Worm (Caenorhabditis elegans) whole organism, young adult: ENCODE data around the gene F40G12.4.
A peak's percentile ranks its signal among the peaks of the same experiment; 100 is the strongest.

Experiments used
- C06A6.2 ChIP-seq: fragments of 200-800 bp; sonication (Bioruptor generic); conservative IDR thresholded peaks from 2 replicates; pipeline ENCODE4 v1.3.6; 2022; ENCODE audit warnings: missing genetic modification characterization, missing compliant biosample characterization
- D2030.7 ChIP-seq: fragments of 200-800 bp; sonication (Bioruptor generic); IDR thresholded peaks from 2 replicates; pipeline ENCODE4 v1.3.6; 2022; ENCODE audit warnings: missing genetic modification reagents, missing genetic modification characterization, missing compliant biosample characterization
- F10E7.11 ChIP-seq: sonication (generic microtip); optimal IDR thresholded peaks from 2 replicates; lab custom pipeline; 2017; ENCODE audit warnings: mild to moderate bottlenecking, missing genetic modification characterization, moderate library complexity, missing compliant biosample characterization
- F37B4.10 ChIP-seq: fragments of 200-800 bp; sonication (Bioruptor generic); IDR thresholded peaks from 2 replicates; pipeline ENCODE4 v1.3.6; 2022; ENCODE audit warnings: missing genetic modification characterization, missing compliant biosample characterization
- F49E8.2 ChIP-seq: sonication (generic microtip); optimal IDR thresholded peaks from 3 replicates; lab custom pipeline; 2017; ENCODE audit warnings: missing genetic modification characterization, mild to moderate bottlenecking, missing compliant biosample characterization, antibody characterized with exemption, moderate library complexity; ENCODE audit not compliant: insufficient read depth
- F57A8.1 ChIP-seq: fragments of 200-800 bp; sonication (Bioruptor generic); optimal IDR thresholded peaks from 2 replicates; lab custom pipeline; 2018; ENCODE audit warnings: mild to moderate bottlenecking, missing genetic modification characterization, moderate library complexity, missing compliant biosample characterization
- Y53F4B.3 ChIP-seq: fragments of 200-800 bp; sonication (Bioruptor generic); IDR thresholded peaks from 2 replicates; pipeline ENCODE4 v1.3.6; 2022; ENCODE audit warnings: missing genetic modification reagents, missing genetic modification characterization, missing compliant biosample characterization
- Y53G8AR.9 ChIP-seq: fragments of 200-800 bp; sonication (Bioruptor generic); conservative IDR thresholded peaks from 2 replicates; pipeline ENCODE4 v1.3.6; 2022; ENCODE audit warnings: missing genetic modification reagents, missing genetic modification characterization, missing compliant biosample characterization
- Y67H2A.10 ChIP-seq: fragments of 200-800 bp; sonication (Bioruptor generic); conservative IDR thresholded peaks from 2 replicates; pipeline ENCODE4 v1.3.6; 2022; ENCODE audit warnings: missing genetic modification reagents, missing genetic modification characterization, missing compliant biosample characterization
- aptf-3 ChIP-seq: fragments of 200-800 bp; sonication (Bioruptor generic); IDR thresholded peaks from 2 replicates; pipeline ENCODE4 v1.3.6; 2022; ENCODE audit warnings: missing genetic modification characterization, missing compliant biosample characterization
- bed-1 ChIP-seq: fragments of 200-800 bp; sonication (Bioruptor generic); IDR thresholded peaks from 2 replicates; pipeline ENCODE4 v1.3.6; 2022; ENCODE audit warnings: missing genetic modification reagents, missing genetic modification characterization, missing compliant biosample characterization
- bed-2 ChIP-seq: fragments of 200-800 bp; sonication (Bioruptor generic); IDR thresholded peaks from 2 replicates; pipeline ENCODE4 v1.3.6; 2022; ENCODE audit warnings: missing genetic modification reagents, missing genetic modification characterization, missing compliant biosample characterization
- ceh-40 ChIP-seq: fragments of 200-800 bp; sonication (Bioruptor generic); IDR thresholded peaks from 2 replicates; pipeline ENCODE4 v1.3.6; 2022; ENCODE audit warnings: missing genetic modification characterization, missing compliant biosample characterization
- ceh-58 ChIP-seq: fragments of 200-800 bp; sonication (Bioruptor generic); IDR thresholded peaks from 2 replicates; pipeline ENCODE4 v1.3.6; 2022; ENCODE audit warnings: missing genetic modification characterization, missing compliant biosample characterization
- chd-7 ChIP-seq: sonication (generic microtip); optimal IDR thresholded peaks from 2 replicates; lab custom pipeline; 2016; ENCODE audit warnings: mild to moderate bottlenecking, missing genetic modification characterization, moderate library complexity, missing compliant biosample characterization
- die-1 ChIP-seq: sonication (generic microtip); optimal IDR thresholded peaks from 2 replicates; lab custom pipeline; 2016; ENCODE audit warnings: missing genotype, mild to moderate bottlenecking, missing genetic modification characterization, missing compliant biosample characterization
- efl-1 ChIP-seq: fragments of 150-350 bp; optimal IDR thresholded peaks from 2 replicates; lab custom pipeline; 2014; ENCODE audit warnings: missing biosample characterization, missing genetic modification reagents, missing genetic modification characterization
- him-1 ChIP-seq: sonication (generic microtip); optimal IDR thresholded peaks from 2 replicates; lab custom pipeline; 2016; ENCODE audit warnings: missing genotype, missing genetic modification reagents, missing genetic modification characterization, missing compliant biosample characterization
- hlh-12 ChIP-seq: sonication (generic microtip); optimal IDR thresholded peaks from 2 replicates; lab custom pipeline; 2016; ENCODE audit warnings: missing genetic modification characterization, missing compliant biosample characterization
- hmg-1.2 ChIP-seq: fragments of 200-800 bp; sonication (Bioruptor generic); IDR thresholded peaks from 2 replicates; pipeline ENCODE4 v1.3.6; 2022; ENCODE audit warnings: missing genetic modification reagents, missing genetic modification characterization, missing compliant biosample characterization
- hmg-20 ChIP-seq: fragments of 200-800 bp; sonication (Bioruptor generic); IDR thresholded peaks from 2 replicates; pipeline ENCODE4 v1.3.6; 2022; ENCODE audit warnings: missing genetic modification reagents, missing genetic modification characterization, missing compliant biosample characterization
- hrde-1 ChIP-seq: sonication (generic microtip); optimal IDR thresholded peaks from 2 replicates; lab custom pipeline; 2016; ENCODE audit warnings: missing genetic modification characterization, mild to moderate bottlenecking, missing compliant biosample characterization, moderate library complexity, missing genotype, missing genetic modification reagents, borderline replicate concordance
- lag-1 ChIP-seq: fragments of 200-800 bp; sonication (Bioruptor generic); IDR thresholded peaks from 2 replicates; pipeline ENCODE4 v1.3.6; 2022; ENCODE audit warnings: missing genetic modification reagents, missing genetic modification characterization, missing compliant biosample characterization
- lin-26 ChIP-seq: fragments of 200-800 bp; sonication (Bioruptor generic); IDR thresholded peaks from 2 replicates; pipeline ENCODE4 v1.3.6; 2022; ENCODE audit warnings: missing genetic modification reagents, missing genetic modification characterization, missing compliant biosample characterization
- lin-35 ChIP-seq, 3 experiments: fragments of 150-350 bp in 2 of 3; sonication (generic microtip) in 1 of 3; optimal IDR thresholded peaks; 2 replicates each; lab custom pipeline; 2014 to 2018; ENCODE audit warnings: missing biosample characterization in 3 of 3, missing genetic modification characterization in 3 of 3, missing genetic modification reagents in 3 of 3
- lir-1 ChIP-seq: fragments of 200-800 bp; sonication (Bioruptor generic); conservative IDR thresholded peaks from 2 replicates; pipeline ENCODE4 v1.3.6; 2022; ENCODE audit warnings: missing genetic modification reagents, missing genetic modification characterization, missing compliant biosample characterization
- lsl-1 ChIP-seq: fragments of 200-800 bp; sonication (Bioruptor generic); optimal IDR thresholded peaks from 2 replicates; lab custom pipeline; 2018; ENCODE audit warnings: mild to moderate bottlenecking, missing genetic modification characterization, moderate library complexity, missing compliant biosample characterization
- mxl-1 ChIP-seq: sonication (generic microtip); optimal IDR thresholded peaks from 2 replicates; lab custom pipeline; 2016; ENCODE audit warnings: missing genetic modification characterization, missing compliant biosample characterization
- nhr-120 ChIP-seq: fragments of 200-800 bp; sonication (Bioruptor generic); IDR thresholded peaks from 2 replicates; pipeline ENCODE4 v1.3.6; 2022; ENCODE audit warnings: missing genetic modification characterization, missing compliant biosample characterization
- nhr-179 ChIP-seq: sonication (generic microtip); optimal IDR thresholded peaks from 2 replicates; lab custom pipeline; 2016; ENCODE audit warnings: mild to moderate bottlenecking, missing genetic modification characterization, missing compliant biosample characterization
- pbrm-1 ChIP-seq: fragments of 200-800 bp; sonication (Bioruptor generic); IDR thresholded peaks from 2 replicates; pipeline ENCODE4 v1.3.6; 2022; ENCODE audit warnings: missing genetic modification reagents, missing genetic modification characterization, missing compliant biosample characterization
- pha-4 ChIP-seq: fragments of 150-350 bp; sonication (generic microtip); optimal IDR thresholded peaks from 2 replicates; lab custom pipeline; 2014; ENCODE audit warnings: missing biosample characterization, missing genetic modification reagents, missing genetic modification characterization
- rpc-1 ChIP-seq, 2 experiments: fragments of 150-350 bp in 1 of 2; sonication (generic microtip) in 1 of 2; optimal IDR thresholded peaks; 2 replicates each; lab custom pipeline; 2014 to 2018; ENCODE audit warnings: missing biosample characterization in 1 of 2, missing genetic modification characterization in 1 of 2, missing genetic modification reagents in 1 of 2, missing genotype in 1 of 2
- sdz-38 ChIP-seq: sonication (generic microtip); optimal IDR thresholded peaks from 2 replicates; lab custom pipeline; 2016; ENCODE audit warnings: missing genotype, missing genetic modification characterization, missing compliant biosample characterization
- sea-2 ChIP-seq: fragments of 200-800 bp; sonication (Bioruptor generic); IDR thresholded peaks from 2 replicates; pipeline ENCODE4 v1.3.6; 2022; ENCODE audit warnings: missing genetic modification characterization, missing compliant biosample characterization
- snpc-1.1 ChIP-seq: sonication (generic microtip); optimal IDR thresholded peaks from 2 replicates; lab custom pipeline; 2017; ENCODE audit warnings: missing genetic modification characterization, mild to moderate bottlenecking, missing compliant biosample characterization, antibody characterized with exemption, moderate library complexity, missing genotype, missing genetic modification reagents; ENCODE audit not compliant: insufficient read depth
- snpc-1.3 ChIP-seq: sonication (generic microtip); optimal IDR thresholded peaks from 2 replicates; lab custom pipeline; 2017; ENCODE audit warnings: missing genetic modification characterization, mild to moderate bottlenecking, missing compliant biosample characterization, antibody characterized with exemption, moderate library complexity, missing genotype, missing genetic modification reagents; ENCODE audit not compliant: insufficient read depth
- snpc-3.4 ChIP-seq: sonication (generic microtip); optimal IDR thresholded peaks from 2 replicates; lab custom pipeline; 2017; ENCODE audit warnings: missing genetic modification characterization, mild to moderate bottlenecking, missing compliant biosample characterization, antibody characterized with exemption, moderate library complexity, missing genotype, missing genetic modification reagents
- somi-1 ChIP-seq: fragments of 200-800 bp; sonication (Bioruptor generic); optimal IDR thresholded peaks from 2 replicates; lab custom pipeline; 2018; ENCODE audit warnings: mild to moderate bottlenecking, missing genetic modification characterization, missing compliant biosample characterization
- tbp1 ChIP-seq: fragments of 200-800 bp; sonication (Bioruptor generic); optimal IDR thresholded peaks from 2 replicates; lab custom pipeline; 2018; ENCODE audit warnings: mild to moderate bottlenecking, missing genetic modification characterization, missing compliant biosample characterization
- unc-130 ChIP-seq: sonication (generic microtip); optimal IDR thresholded peaks from 2 replicates; lab custom pipeline; 2016; ENCODE audit warnings: missing genetic modification reagents, missing genetic modification characterization, missing compliant biosample characterization
- xnd-1 ChIP-seq: sonication (generic microtip); optimal IDR thresholded peaks from 2 replicates; lab custom pipeline; 2016; ENCODE audit warnings: missing genotype, missing genetic modification reagents, missing genetic modification characterization, missing compliant biosample characterization
- ztf-18 ChIP-seq: sonication (generic microtip); optimal IDR thresholded peaks from 2 replicates; lab custom pipeline; 2016; ENCODE audit warnings: missing genotype, mild to moderate bottlenecking, missing genetic modification characterization, missing compliant biosample characterization
- ztf-25 ChIP-seq: fragments of 200-800 bp; sonication (Bioruptor generic); IDR thresholded peaks from 2 replicates; pipeline ENCODE4 v1.3.6; 2022; ENCODE audit warnings: missing genetic modification reagents, missing genetic modification characterization, missing compliant biosample characterization
- ztf-3 ChIP-seq: fragments of 200-800 bp; sonication (Bioruptor generic); optimal IDR thresholded peaks from 2 replicates; lab custom pipeline; 2018; ENCODE audit warnings: mild to moderate bottlenecking, missing genetic modification characterization, missing compliant biosample characterization
- ztf-6 ChIP-seq: fragments of 200-800 bp; sonication (Bioruptor generic); IDR thresholded peaks from 2 replicates; pipeline ENCODE4 v1.3.6; 2022; ENCODE audit warnings: missing genetic modification reagents, missing genetic modification characterization, missing compliant biosample characterization

The F40G12.4 gene

DNA sequence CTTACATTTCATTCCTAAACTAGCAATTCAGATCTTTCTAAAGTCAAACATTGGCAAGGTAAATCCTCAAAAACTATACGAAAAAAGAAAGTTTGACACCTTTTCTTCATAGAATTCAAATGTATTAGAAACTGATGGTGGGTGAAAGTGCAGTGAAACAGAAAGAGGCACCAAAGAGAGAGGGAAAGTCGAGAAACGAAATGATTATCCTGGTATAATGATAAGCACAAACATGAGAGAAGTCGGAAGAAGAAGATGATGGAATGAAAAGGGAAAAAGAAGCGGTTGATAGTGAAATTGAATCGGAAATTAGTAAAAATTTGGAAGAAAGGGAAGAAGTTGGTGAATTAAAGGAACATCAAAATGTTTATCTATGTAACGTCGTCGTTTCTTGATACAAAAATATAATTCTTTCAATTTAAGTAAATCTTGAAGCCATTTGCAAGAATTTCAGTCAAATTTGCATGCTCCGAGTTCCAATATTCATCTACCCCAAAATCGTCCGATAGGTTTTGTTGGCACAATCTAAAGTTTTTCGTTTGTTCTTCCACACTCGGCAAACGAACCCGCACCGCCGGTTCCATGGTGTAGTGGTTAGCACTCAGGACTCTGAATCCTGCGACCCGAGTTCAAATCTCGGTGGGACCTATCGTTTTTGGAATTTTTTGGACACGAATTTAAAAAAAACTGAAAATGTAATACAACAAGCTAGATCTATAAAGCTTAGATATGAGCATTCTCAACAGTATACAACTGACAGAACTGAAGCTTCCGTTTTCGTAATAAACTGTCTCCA lies 37.5 kb downstream of the F40G12.4 start (continued):
- no peak for TF ChIP-seq lsl-1
- no peak for TF ChIP-seq ztf-3 (GFP tag; lab: Kevin White, UChicago)
- peak; percentile 61; the same call in 1 of the 2 replicates for TF ChIP-seq pbrm-1 (GFP tag; lab: Robert Waterston, UW)
- TF ChIP-seq hrde-1 (tag; lab: Kevin White, UChicago): no peak
- TF ChIP-seq efl-1 (GFP tag; lab: Kevin White, UChicago): no peak
- TF ChIP-seq unc-130 (GFP tag; lab: Kevin White, UChicago): no peak
- peak; percentile 51; the same call in 1 of the 2 replicates for TF ChIP-seq D2030.7
- no peak for TF ChIP-seq nhr-120 (GFP tag; lab: Robert Waterston, UW)
- no peak for TF ChIP-seq Y53F4B.3 (GFP tag; lab: Robert Waterston, UW)
- peak; percentile 4 for TF ChIP-seq him-1
- TF ChIP-seq lin-26 (GFP tag; lab: Robert Waterston, UW): peak; percentile 73; the same call in 1 of the 2 replicates
- peak; percentile 1 for TF ChIP-seq chd-7
- TF ChIP-seq hlh-12 (tag; lab: Kevin White, UChicago): no peak
- TF ChIP-seq ztf-18 (tag; lab: Kevin White, UChicago): peak; percentile 31
- TF ChIP-seq Y67H2A.10 (GFP tag; lab: Robert Waterston, UW): no peak
- TF ChIP-seq hmg-1.2 (GFP tag; lab: Robert Waterston, UW): peak; percentile 25; the same call in 1 of the 2 replicates
- TF ChIP-seq hmg-20: no peak
- no peak for TF ChIP-seq nhr-179
- no peak for TF ChIP-seq F49E8.2 (tag; lab: Kevin White, UChicago)
- TF ChIP-seq rpc-1 (optimal IDR thresholded peaks at IDR 0.05; lab: Kevin White, UChicago): peak; percentile 55
- peak; percentile 80 for TF ChIP-seq rpc-1 (tag; optimal IDR thresholded peaks at IDR 0.05; lab: Kevin White, UChicago)
- TF ChIP-seq somi-1 (GFP tag; lab: Kevin White, UChicago): no peak
- TF ChIP-seq lin-35 (GFP tag; optimal IDR thresholded peaks at IDR 0.05; lab: Kevin White, UChicago): no peak
- TF ChIP-seq xnd-1 (tag; lab: Kevin White, UChicago): no peak
- TF ChIP-seq bed-2: no peak
- peak; percentile 54 for TF ChIP-seq snpc-1.3
- TF ChIP-seq pha-4: no peak
- TF ChIP-seq lag-1 (GFP tag; lab: Robert Waterston, UW): no peak
- TF ChIP-seq C06A6.2: no peak
- peak; percentile 7 for TF ChIP-seq mxl-1 (tag; lab: Kevin White, UChicago)
- TF ChIP-seq snpc-1.1: peak; percentile 49
- no peak for TF ChIP-seq F57A8.1 (GFP tag; lab: Kevin White, UChicago)
- peak; percentile 37 for TF ChIP-seq die-1
- TF ChIP-seq aptf-3: no peak
- TF ChIP-seq Y53G8AR.9 (GFP tag; lab: Robert Waterston, UW): no peak
- TF ChIP-seq bed-1: no peak
- TF ChIP-seq snpc-3.4: no peak
- TF ChIP-seq F37B4.10 (GFP tag; lab: Robert Waterston, UW): no peak
- no peak for TF ChIP-seq ztf-6
- TF ChIP-seq sdz-38 (tag; lab: Kevin White, UChicago): no peak
- TF ChIP-seq tbp1 (GFP tag; lab: Kevin White, UChicago): peak; percentile 88
- TF ChIP-seq ztf-25 (GFP tag; lab: Robert Waterston, UW): 0 out of 2 replicates have a peak, but pooled peaks have one; percentile 37
- TF ChIP-seq sea-2 (GFP tag; lab: Robert Waterston, UW): no peak
- TF ChIP-seq F10E7.11: no peak
- no peak for TF ChIP-seq ceh-40 (GFP tag; lab: Robert Waterston, UW)
- no peak for TF ChIP-seq lir-1
- no peak for TF ChIP-seq ceh-58
